Worm (Caenorhabditis elegans): Measurements from ENCODE around the gene cutl-2.

cutl-2 gene

DNA sequence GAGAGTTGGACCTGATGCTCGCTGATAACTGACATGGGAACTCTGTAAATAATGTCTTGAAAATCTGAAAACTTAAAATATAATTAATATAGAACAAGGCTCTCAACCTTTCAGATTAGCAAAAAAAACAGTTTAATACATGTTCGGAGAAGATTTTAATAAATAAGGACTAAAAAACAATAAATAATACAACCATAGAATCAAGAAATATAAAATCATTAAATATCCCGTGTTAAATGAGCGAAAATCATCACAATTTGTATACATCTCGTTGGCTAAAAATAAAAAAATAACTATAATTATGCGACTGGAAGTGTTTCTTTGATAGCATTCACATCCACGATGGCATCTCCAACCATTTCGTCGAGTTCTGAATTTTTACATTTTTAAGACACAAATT, 19.7 kb downstream of the cutl-2 start, which contains the start of gene Y53C12A.10:
Gene Y53C12A.10 (minus strand): TSS at position 101 of the 400 bp plus-strand sequence.
- TF ChIP-seq nhr-23 (tag; optimal IDR thresholded peaks at IDR 0.05) (no peak), sea-2 (GFP tag; optimal IDR thresholded peaks at IDR 0.05) (no peak), lin-39 (tag; optimal IDR thresholded peaks at IDR 0.05) (no peak), pha-4 (tag; optimal IDR thresholded peaks at IDR 0.05) (no peak), fkh-10 (GFP tag; optimal IDR thresholded peaks at IDR 0.05) (no peak), zag-1 (tag; optimal IDR thresholded peaks at IDR 0.05) (no peak), unc-39 (tag; optimal IDR thresholded peaks at IDR 0.05) (no peak), lin-15B (tag; optimal IDR thresholded peaks at IDR 0.05) (no peak), fkh-2 (tag; optimal IDR thresholded peaks at IDR 0.05) (no peak), unc-62 (GFP tag; optimal IDR thresholded peaks at IDR 0.05) (no peak), ceh-9 (tag; optimal IDR thresholded peaks at IDR 0.05) (no peak), pqm-1 (tag; optimal IDR thresholded peaks at IDR 0.05) (no peak), ceh-16 (tag; optimal IDR thresholded peaks at IDR 0.05) (no peak), ztf-11 (tag; optimal IDR thresholded peaks at IDR 0.05) (no peak)

DNA sequence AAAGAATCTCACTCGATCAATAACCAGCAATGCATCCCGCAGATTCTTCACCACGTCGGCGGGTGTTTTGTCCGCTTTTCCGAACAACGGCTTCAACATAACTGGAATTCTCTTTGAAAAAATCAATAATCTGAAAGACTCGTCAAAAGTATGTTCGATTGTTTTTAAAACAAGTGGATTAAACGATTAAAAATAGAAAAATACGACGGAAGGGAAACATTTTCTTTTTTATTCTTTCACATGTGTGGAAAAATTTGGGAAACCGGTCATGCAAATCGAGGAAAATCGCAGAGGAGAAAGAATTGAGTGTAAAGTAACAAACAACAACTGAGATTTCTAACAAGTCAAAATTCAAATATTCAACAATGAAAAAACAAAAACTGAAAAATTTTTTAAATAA, 20.9 kb downstream of the cutl-2 start, which contains the start of gene mop-25.2:
Gene mop-25.2 (minus strand): TSS at position 101 of the 400 bp plus-strand sequence.
- TF ChIP-seq elt-2 (tag; optimal IDR thresholded peaks at IDR 0.05) = no peak
- TF ChIP-seq nfya-1 (tag; optimal IDR thresholded peaks at IDR 0.05; ENCODE audit: insufficient read depth) = no peak
- no peak for TF ChIP-seq nhr-12 (tag; optimal IDR thresholded peaks at IDR 0.05)
- TF ChIP-seq ZK546.5 (tag; optimal IDR thresholded peaks at IDR 0.05) = no peak
- TF ChIP-seq ceh-28 (tag; optimal IDR thresholded peaks at IDR 0.05) = peak; percentile 17
- no peak for TF ChIP-seq nhr-25 (tag; optimal IDR thresholded peaks at IDR 0.05)
- TF ChIP-seq nhr-77 (tag; optimal IDR thresholded peaks at IDR 0.05) = no peak

DNA sequence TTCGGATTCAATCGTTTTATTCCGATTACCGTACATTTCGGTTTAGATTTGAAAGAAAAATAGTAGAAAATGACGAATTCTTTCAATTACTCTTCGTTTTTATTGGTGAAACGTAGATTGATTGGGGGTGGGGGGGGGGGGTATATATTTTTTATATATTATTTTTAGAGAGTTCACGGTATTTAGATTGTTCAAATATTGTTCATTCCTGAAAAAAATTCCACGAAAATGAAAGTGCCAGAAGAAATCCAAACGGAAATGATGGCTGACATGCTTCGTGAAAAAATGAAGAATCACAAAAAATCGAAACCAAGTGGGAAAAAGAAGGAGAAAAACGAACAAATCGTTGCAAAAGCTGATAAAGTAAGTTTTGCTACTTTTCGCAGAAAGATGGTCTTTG, 24.1 kb downstream of the cutl-2 start, which contains the start of the genes Y53C12A.8 and Y53C12A.7:
Gene Y53C12A.8 (minus strand): TSS at position 101 of the 400 bp plus-strand sequence.
Gene Y53C12A.7 (plus strand): TSS at position 181 of the 400 bp plus-strand sequence.
- TF ChIP-seq nhr-67 (tag; optimal IDR thresholded peaks at IDR 0.05) = no peak
- no peak for TF ChIP-seq mml-1 (tag; optimal IDR thresholded peaks at IDR 0.05)
- no peak for TF ChIP-seq snpc-4 (tag; optimal IDR thresholded peaks at IDR 0.05)
- no peak for TF ChIP-seq lsy-12 (tag; optimal IDR thresholded peaks at IDR 0.05)
- TF ChIP-seq egl-5 (tag; optimal IDR thresholded peaks at IDR 0.05) = no peak
- no peak for TF ChIP-seq ztf-11 (tag; optimal IDR thresholded peaks at IDR 0.05)
- no peak for TF ChIP-seq mdl-1 (tag; optimal IDR thresholded peaks at IDR 0.05)
- no peak for TF ChIP-seq fos-1 (tag; optimal IDR thresholded peaks at IDR 0.05)
- no peak for TF ChIP-seq nhr-25 (tag; optimal IDR thresholded peaks at IDR 0.05)
- no peak for TF ChIP-seq nhr-11 (tag; optimal IDR thresholded peaks at IDR 0.05)
- TF ChIP-seq eor-1 (tag; optimal IDR thresholded peaks at IDR 0.05) = no peak
- TF ChIP-seq R02D3.7 (tag; optimal IDR thresholded peaks at IDR 0.05) = no peak
- TF ChIP-seq ZK546.5 (tag; optimal IDR thresholded peaks at IDR 0.05) = no peak
- TF ChIP-seq hmg-11 (tag; optimal IDR thresholded peaks at IDR 0.05) = no peak
- TF ChIP-seq ztf-4 (tag; optimal IDR thresholded peaks at IDR 0.05) = no peak

DNA sequence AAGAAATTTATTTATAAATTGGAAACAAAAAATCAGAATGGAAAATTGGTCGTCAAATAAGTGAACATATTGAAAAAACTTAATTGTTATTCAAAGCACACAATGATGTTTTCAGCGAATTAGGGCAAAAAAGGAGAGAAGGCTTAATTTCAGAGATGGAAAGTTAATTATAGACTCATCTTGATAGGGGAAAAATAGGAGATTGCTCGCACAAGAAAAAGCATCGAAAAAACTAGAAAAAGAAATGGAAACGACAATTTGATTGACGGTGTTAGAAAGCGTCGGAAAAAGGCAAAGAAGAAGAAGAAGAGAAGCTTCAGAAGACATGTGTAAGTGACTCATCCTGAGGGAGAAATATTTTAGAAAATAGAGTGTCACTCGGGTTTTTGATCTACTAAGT, 28.5 kb downstream of the cutl-2 start:
- TF ChIP-seq fos-1 (tag; optimal IDR thresholded peaks at IDR 0.05) (no peak), elt-1 (tag; optimal IDR thresholded peaks at IDR 0.05) (peak; percentile 86), fkh-10 (GFP tag; optimal IDR thresholded peaks at IDR 0.05) (peak; percentile 27)

DNA sequence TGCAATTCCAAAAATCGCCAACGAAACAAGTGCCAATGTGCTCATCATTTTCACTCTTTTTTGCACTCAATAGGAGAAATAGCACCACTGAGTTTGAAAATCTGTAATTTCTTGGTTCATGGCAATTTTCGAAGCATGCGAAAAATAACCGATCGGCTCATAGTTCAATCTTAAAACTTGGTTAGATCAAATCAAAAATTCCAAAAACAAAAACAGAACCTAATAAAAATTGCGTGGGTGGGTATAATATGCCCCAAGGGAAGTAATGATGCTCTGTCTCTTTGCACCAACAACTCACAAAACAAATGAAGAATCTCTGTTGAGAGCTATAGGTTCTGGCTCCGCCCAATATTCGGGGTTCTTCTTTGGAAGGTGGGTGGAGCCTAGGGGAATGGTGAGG, 32.6 kb downstream of the cutl-2 start, which contains the start of gene nlp-11:
Gene nlp-11 (minus strand): TSS at position 101 of the 400 bp plus-strand sequence.
- no peak for TF ChIP-seq fkh-2 (tag; optimal IDR thresholded peaks at IDR 0.05)
- no peak for TF ChIP-seq skn-1 (tag; optimal IDR thresholded peaks at IDR 0.05)
- no peak for TF ChIP-seq fkh-10 (GFP tag; optimal IDR thresholded peaks at IDR 0.05)
- TF ChIP-seq zag-1 (tag; optimal IDR thresholded peaks at IDR 0.05) = no peak
- TF ChIP-seq lsy-12 (tag; optimal IDR thresholded peaks at IDR 0.05) = no peak
- TF ChIP-seq egl-5 (tag; optimal IDR thresholded peaks at IDR 0.05) = no peak
- TF ChIP-seq nhr-43 (tag; optimal IDR thresholded peaks at IDR 0.05; ENCODE audit: poor library complexity, severe bottlenecking) = no peak
- TF ChIP-seq ceh-16 (tag; optimal IDR thresholded peaks at IDR 0.05) = no peak
